Worm (Caenorhabditis elegans): ENCODE measurements around the gene F59B1.10.
"Not testable (repeated sequence)": the region's sequence is repeated elsewhere in the genome, so short reads cannot be mapped to it uniquely, and the experiment has no call there.

The F59B1.10 gene

DNA sequence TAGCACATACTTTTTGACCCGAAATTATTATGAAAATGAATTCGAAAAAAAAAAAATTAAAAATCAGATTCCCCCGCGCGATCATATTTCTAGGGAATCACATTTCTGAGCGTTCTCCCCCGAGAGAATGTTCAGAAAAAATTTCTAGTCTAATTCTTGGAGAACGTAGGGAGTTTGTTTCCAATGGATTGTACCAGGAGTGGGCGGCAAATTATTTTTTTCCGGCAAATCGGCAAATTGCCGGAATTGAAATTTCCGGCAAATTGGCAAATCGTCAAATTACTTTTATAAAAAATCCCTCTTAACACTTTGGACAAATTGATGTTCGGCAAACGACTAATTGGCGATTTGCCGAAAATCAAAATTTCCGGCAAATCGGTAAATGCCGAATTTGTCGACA is 36.1 kb downstream of the F59B1.10 start, which contains the start of gene T22F3.10:
TSS of gene T22F3.10 (minus strand) at position 101 of the 400 bp plus-strand sequence.
- no peak for TF ChIP-seq zag-1 (tag; optimal IDR thresholded peaks at IDR 0.05)
- TF ChIP-seq dmd-4 (tag; optimal IDR thresholded peaks at IDR 0.05): no peak
- TF ChIP-seq nhr-77 (tag; optimal IDR thresholded peaks at IDR 0.05): no peak
- no peak for TF ChIP-seq nhr-12 (tag; optimal IDR thresholded peaks at IDR 0.05)
- no peak for TF ChIP-seq mdl-1 (tag; optimal IDR thresholded peaks at IDR 0.05)
- no peak for TF ChIP-seq ztf-1 (GFP tag; conservative IDR thresholded peaks at IDR 0.05)
- no peak for TF ChIP-seq unc-39 (tag; optimal IDR thresholded peaks at IDR 0.05)
- TF ChIP-seq crh-2 (tag; optimal IDR thresholded peaks at IDR 0.05): no peak
- no peak for TF ChIP-seq lsy-2 (tag; optimal IDR thresholded peaks at IDR 0.05)
- TF ChIP-seq ztf-11 (tag; optimal IDR thresholded peaks at IDR 0.05): no peak
- TF ChIP-seq sem-4 (tag; optimal IDR thresholded peaks at IDR 0.05): no peak
- TF ChIP-seq nhr-11 (tag; optimal IDR thresholded peaks at IDR 0.05): no peak
- TF ChIP-seq ztf-4 (tag; optimal IDR thresholded peaks at IDR 0.05): no peak
- TF ChIP-seq skn-1 (tag; optimal IDR thresholded peaks at IDR 0.05): no peak
- TF ChIP-seq elt-3 (tag; optimal IDR thresholded peaks at IDR 0.05): no peak
- no peak for TF ChIP-seq ceh-16 (tag; optimal IDR thresholded peaks at IDR 0.05)

DNA sequence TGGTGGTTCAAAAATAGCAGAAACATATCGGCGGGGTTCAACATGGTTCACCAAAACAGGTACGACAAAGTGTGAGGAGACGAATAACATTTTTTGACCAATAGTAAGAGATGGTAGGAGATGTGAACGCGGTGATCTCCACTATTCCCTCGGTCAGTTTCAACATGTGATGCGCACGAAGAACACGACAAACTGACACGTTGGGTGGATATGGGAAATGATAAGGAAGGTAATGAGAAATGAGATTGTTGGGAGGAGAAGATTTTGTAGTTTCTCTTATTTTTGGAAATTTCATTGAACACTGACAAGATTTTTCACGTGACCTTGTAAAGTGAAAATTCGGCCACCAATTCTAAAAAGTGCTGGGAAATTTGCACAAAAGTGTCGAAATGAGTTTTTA is 37.1 kb downstream of the F59B1.10 start:
- TF ChIP-seq nhr-21 (tag; optimal IDR thresholded peaks at IDR 0.05) (peak; percentile 91), nhr-6 (tag; optimal IDR thresholded peaks at IDR 0.05) (no peak), alr-1 (tag; optimal IDR thresholded peaks at IDR 0.05) (no peak), blmp-1 (tag; optimal IDR thresholded peaks at IDR 0.05; ENCODE audit: insufficient read depth) (peak; percentile 62), nhr-10 (tag; optimal IDR thresholded peaks at IDR 0.05) (no peak), sma-9 (GFP tag; optimal IDR thresholded peaks at IDR 0.05) (peak; percentile 83), sma-9 (tag; optimal IDR thresholded peaks at IDR 0.05) (no peak), unc-39 (tag; optimal IDR thresholded peaks at IDR 0.05) (no peak), R02D3.7 (tag; optimal IDR thresholded peaks at IDR 0.05) (no peak), nhr-129 (tag; optimal IDR thresholded peaks at IDR 0.05) (peak; percentile 36), nhr-237 (tag; optimal IDR thresholded peaks at IDR 0.05) (no peak), ztf-4 (tag; optimal IDR thresholded peaks at IDR 0.05) (no peak)

DNA sequence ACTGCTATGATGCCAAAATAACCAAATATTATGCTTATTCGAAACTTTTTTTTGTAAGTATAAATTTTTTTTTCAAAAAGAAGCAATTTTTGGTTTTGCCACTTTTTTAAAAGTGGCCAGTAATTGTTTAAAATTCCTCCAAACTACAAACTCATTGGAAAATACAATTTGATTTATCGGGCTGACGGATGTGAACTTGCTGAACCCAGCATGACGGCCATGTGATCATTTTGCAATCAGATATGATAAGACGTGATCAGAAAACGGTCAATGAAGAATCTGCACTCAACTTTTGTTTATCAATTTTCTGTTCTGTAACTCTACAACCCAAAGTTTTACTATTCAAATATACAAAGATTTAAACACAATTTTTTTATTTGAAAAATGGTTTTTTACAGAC is 41.4 kb downstream of the F59B1.10 start:
- TF ChIP-seq nhr-77 (tag; optimal IDR thresholded peaks at IDR 0.05) (no peak), crh-2 (tag; optimal IDR thresholded peaks at IDR 0.05) (no peak), nhr-21 (tag; optimal IDR thresholded peaks at IDR 0.05) (peak; percentile 48)

DNA sequence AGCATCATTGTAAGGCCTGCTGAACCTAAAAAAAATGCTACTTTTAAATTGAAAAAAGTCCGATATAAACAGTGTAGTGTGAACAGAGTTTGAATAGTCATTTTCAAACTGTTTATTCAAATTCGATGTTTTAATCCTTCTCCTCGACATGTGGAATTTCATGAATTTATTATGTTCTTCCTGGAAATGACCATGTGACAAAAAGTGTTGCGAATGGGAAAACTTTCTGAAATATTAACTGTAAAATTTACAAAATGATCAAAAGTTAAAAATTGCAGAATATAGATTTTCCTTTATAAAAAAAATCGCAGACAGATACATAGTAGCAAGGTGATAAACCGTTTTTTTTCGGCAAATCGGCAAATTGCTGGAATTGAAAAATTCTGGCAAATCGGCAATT is 42.4 kb downstream of the F59B1.10 start, which contains the start of gene T22F3.8:
TSS of gene T22F3.8 (minus strand) at position 101 of the 400 bp plus-strand sequence.
- TF ChIP-seq nhr-23 (tag; optimal IDR thresholded peaks at IDR 0.05) (no peak), mab-5 (tag; optimal IDR thresholded peaks at IDR 0.05) (no peak), nhr-12 (tag; optimal IDR thresholded peaks at IDR 0.05) (no peak), alr-1 (tag; optimal IDR thresholded peaks at IDR 0.05) (no peak), elt-3 (tag; optimal IDR thresholded peaks at IDR 0.05) (no peak), ztf-4 (tag; optimal IDR thresholded peaks at IDR 0.05) (no peak), unc-39 (tag; optimal IDR thresholded peaks at IDR 0.05) (no peak), sem-4 (tag; optimal IDR thresholded peaks at IDR 0.05) (no peak), egl-27 (tag; optimal IDR thresholded peaks at IDR 0.05) (no peak), lin-13 (GFP tag; optimal IDR thresholded peaks at IDR 0.05) (no peak), lsy-2 (tag; optimal IDR thresholded peaks at IDR 0.05) (no peak)

DNA sequence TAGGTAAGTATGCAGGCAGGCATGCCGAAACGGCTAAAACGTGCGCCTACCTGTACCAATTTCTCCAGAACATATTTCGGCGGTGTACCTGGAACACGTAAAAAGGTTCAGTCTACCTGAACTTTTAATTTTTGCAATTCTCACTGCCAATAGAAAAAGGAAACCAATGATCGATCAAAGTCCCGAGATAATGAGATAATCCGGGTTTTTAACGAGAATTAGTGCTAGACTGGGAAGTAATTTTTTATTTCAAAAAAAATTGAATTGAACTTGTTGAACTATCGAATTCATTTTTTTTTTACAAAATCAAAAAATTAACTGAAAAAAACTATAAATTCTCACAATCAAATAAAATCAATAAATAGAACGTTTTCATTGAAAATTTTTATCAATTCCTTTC is 47.2 kb downstream of the F59B1.10 start, which contains the start of gene T22F3.7:
TSS of gene T22F3.7 (minus strand) at position 101 of the 400 bp plus-strand sequence.
- no peak for TF ChIP-seq sma-9 (GFP tag; optimal IDR thresholded peaks at IDR 0.05)
- TF ChIP-seq sma-9 (tag; optimal IDR thresholded peaks at IDR 0.05): no peak
- TF ChIP-seq nhr-237 (tag; optimal IDR thresholded peaks at IDR 0.05): no peak
- no peak for TF ChIP-seq F13H6.1 (tag; optimal IDR thresholded peaks at IDR 0.05)
- TF ChIP-seq nhr-10 (tag; optimal IDR thresholded peaks at IDR 0.05): no peak
- no peak for TF ChIP-seq zag-1 (tag; optimal IDR thresholded peaks at IDR 0.05)
- no peak for TF ChIP-seq R02D3.7 (tag; optimal IDR thresholded peaks at IDR 0.05)
- TF ChIP-seq unc-39 (tag; optimal IDR thresholded peaks at IDR 0.05): no peak
- no peak for TF ChIP-seq blmp-1 (tag; optimal IDR thresholded peaks at IDR 0.05; ENCODE audit: insufficient read depth)
- no peak for TF ChIP-seq skn-1 (tag; optimal IDR thresholded peaks at IDR 0.05)

DNA sequence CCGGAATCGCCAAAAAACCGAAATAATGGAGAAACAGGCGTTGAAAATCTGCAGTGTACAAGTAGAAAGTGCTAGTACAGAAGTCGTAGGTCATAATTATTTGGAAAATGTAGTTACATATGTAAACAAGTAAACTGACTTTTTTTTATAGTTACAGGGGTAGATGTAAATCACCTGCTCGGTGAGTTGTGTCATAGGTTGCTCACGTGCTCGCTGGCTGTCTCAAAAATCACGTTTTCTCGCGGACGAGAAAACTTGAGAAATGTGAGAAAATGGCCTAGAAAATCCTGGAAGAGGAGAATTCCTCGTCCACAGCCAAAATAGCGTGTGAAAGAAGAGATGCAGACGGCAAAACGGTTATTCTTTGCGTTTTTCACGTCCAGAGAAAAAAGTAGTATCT is 50.7 kb downstream of the F59B1.10 start, which contains the start of gene srh-212:
TSS of gene srh-212 (minus strand) at position 101 of the 400 bp plus-strand sequence.
- not testable (repeated sequence) for TF ChIP-seq ceh-82, mab-5, fos-1 (tag; optimal IDR thresholded peaks at IDR 0.05)
